Fruit fly (Drosophila melanogaster): ENCODE data around the gene CG5877.

Gene CG5877

dm6 chrX:15335845-15336453 is 43.1 kb downstream of the CG5877 start:
- TF ChIP-seq HmgD (GFP tag; optimal IDR thresholded peaks at IDR 0.05) (no peak), crol (GFP tag; IDR thresholded peaks at IDR 0.05) (0 out of 2 replicates have a peak, but pooled peaks have one; percentile 14), eyg (GFP tag; optimal IDR thresholded peaks at IDR 0.05) (no peak), repo (GFP tag; optimal IDR thresholded peaks at IDR 0.05) (no peak), CG10274 (GFP tag; optimal IDR thresholded peaks at IDR 0.05) (peak; percentile 12), nerfin-2 (GFP tag; IDR thresholded peaks at IDR 0.05; ENCODE audit: partially characterized antibody) (no peak), mirr (GFP tag; optimal IDR thresholded peaks at IDR 0.05) (peak; percentile 5), CG15514 (GFP tag; optimal IDR thresholded peaks at IDR 0.05) (peak; percentile 20), grau (tag; optimal IDR thresholded peaks at IDR 0.05) (peak; percentile 16), sug (tag; optimal IDR thresholded peaks at IDR 0.05) (peak; percentile 44), CG13296 (GFP tag; optimal IDR thresholded peaks at IDR 0.05) (peak; percentile 25), Xbp1 (GFP tag; optimal IDR thresholded peaks at IDR 0.05) (no peak), CG13775 (GFP tag; optimal IDR thresholded peaks at IDR 0.05) (no peak), exex (tag; optimal IDR thresholded peaks at IDR 0.05) (peak; percentile 73), GATAe (GFP tag; conservative IDR thresholded peaks at IDR 0.05) (0 out of 2 replicates have a peak, but pooled peaks have one; percentile 12), CG6689 (GFP tag; IDR thresholded peaks at IDR 0.05) (no peak), sens (GFP tag) (peak; percentile 52), CG11695 (GFP tag; IDR thresholded peaks at IDR 0.05) (peak; percentile 67; the same call in 2 of the 3 replicates), Myb (GFP tag; optimal IDR thresholded peaks at IDR 0.05) (no peak), CG18262 (tag; optimal IDR thresholded peaks at IDR 0.05) (no peak), CG18599 (GFP tag; optimal IDR thresholded peaks at IDR 0.05) (peak; percentile 10), Ssrp (tag; optimal IDR thresholded peaks at IDR 0.05) (no peak), CG34376 (GFP tag; optimal IDR thresholded peaks at IDR 0.05) (peak; percentile 39), Pdp1 (GFP tag; optimal IDR thresholded peaks at IDR 0.05) (peak in 1 of 2 experiments; percentile 36), dm (GFP tag; optimal IDR thresholded peaks at IDR 0.05) (no peak), zen (tag; optimal IDR thresholded peaks at IDR 0.05) (no peak), rib (GFP tag; IDR thresholded peaks at IDR 0.05) (no peak), Hr3 (GFP tag; optimal IDR thresholded peaks at IDR 0.05) (no peak), row (GFP tag; IDR thresholded peaks at IDR 0.05) (0 out of 3 replicates have a peak, but pooled peaks have one; percentile 19), ham (GFP tag; IDR thresholded peaks at IDR 0.05) (no peak)

- TF ChIP-seq bbx (GFP tag; IDR thresholded peaks at IDR 0.05; ENCODE audit: partially characterized antibody) (0 out of 2 replicates have a peak, but pooled peaks have one; percentile 8), nom (GFP tag; optimal IDR thresholded peaks at IDR 0.05) (no peak), Scr (GFP tag; IDR thresholded peaks at IDR 0.05; ENCODE audit: partially characterized antibody) (peak; percentile 14; the same call in 1 of the 2 replicates), amos (GFP tag; IDR thresholded peaks at IDR 0.05; ENCODE audit: partially characterized antibody) (0 out of 2 replicates have a peak, but pooled peaks have one; percentile 18), Sry-δ (GFP tag; optimal IDR thresholded peaks at IDR 0.05) (peak; percentile 16), BEAF-32 (GFP tag; optimal IDR thresholded peaks at IDR 0.05) (peak; percentile 31), pho (GFP tag; optimal IDR thresholded peaks at IDR 0.05) (no peak)
Measured at dm6 chrX:15342017-15342416, 49.2 kb downstream of the CG5877 start, which contains the start of gene CG9123. CG9123 (minus strand) TSS chrX:15342117.

All from whole organism, embryonic.